Worm (Caenorhabditis elegans) whole organism, L3 larva: ENCODE measurements around the gene snb-7.

Experiments
- R02D3.7 ChIP-seq: fragments of 150-350 bp; optimal IDR thresholded peaks from 2 replicates; lab custom pipeline; 2014; ENCODE audit warnings: missing biosample characterization, missing genetic modification characterization
- ZK546.5 ChIP-seq: sonication (generic microtip); optimal IDR thresholded peaks from 2 replicates; lab custom pipeline; 2017; ENCODE audit warnings: missing biosample characterization, missing genetic modification characterization
- ceh-28 ChIP-seq: fragments of 150-350 bp; optimal IDR thresholded peaks from 2 replicates; lab custom pipeline; 2014; ENCODE audit warnings: missing biosample characterization, missing genetic modification reagents, missing genetic modification characterization
- ceh-9 ChIP-seq: sonication (generic microtip); optimal IDR thresholded peaks from 2 replicates; lab custom pipeline; 2018; ENCODE audit warnings: missing biosample characterization, missing genetic modification characterization
- daf-12 ChIP-seq: fragments of 150-350 bp; optimal IDR thresholded peaks from 2 replicates; lab custom pipeline; 2014; ENCODE audit warnings: missing biosample characterization, missing genetic modification reagents, missing genetic modification characterization
- egl-27 ChIP-seq: sonication (generic microtip); optimal IDR thresholded peaks from 4 replicates; lab custom pipeline; 2017; ENCODE audit warnings: missing biosample characterization, missing genetic modification reagents, missing genetic modification characterization
- egl-5 ChIP-seq: fragments of 150-350 bp; optimal IDR thresholded peaks from 2 replicates; lab custom pipeline; 2017; ENCODE audit warnings: missing biosample characterization, missing genetic modification reagents, missing genetic modification characterization, inconsistent platforms
- elt-1 ChIP-seq: fragments of 150-350 bp; optimal IDR thresholded peaks from 2 replicates; lab custom pipeline; 2014; ENCODE audit warnings: missing biosample characterization, missing genetic modification characterization
- elt-2 ChIP-seq: sonication (generic microtip); optimal IDR thresholded peaks from 2 replicates; lab custom pipeline; 2016; ENCODE audit warnings: missing genetic modification reagents, mild to moderate bottlenecking, missing genetic modification characterization, missing compliant biosample characterization
- elt-3 ChIP-seq, 3 experiments: fragments of 150-350 bp in 1 of 3; sonication (generic microtip) in 2 of 3; optimal IDR thresholded peaks; 2 replicates in 2 of 3; 4 replicates in 1 of 3; lab custom pipeline; 2014 to 2017; ENCODE audit warnings: missing biosample characterization in 3 of 3, missing genetic modification characterization in 3 of 3
- eor-1 ChIP-seq, 2 experiments: fragments of 150-350 bp; optimal IDR thresholded peaks; 2 replicates each; lab custom pipeline; 2014 to 2018; ENCODE audit warnings: missing biosample characterization in 2 of 2, missing genetic modification characterization in 2 of 2
- fkh-10 ChIP-seq: sonication (generic microtip); optimal IDR thresholded peaks from 2 replicates; lab custom pipeline; 2017; ENCODE audit warnings: missing biosample characterization, missing genetic modification reagents, missing genetic modification characterization
- fkh-2 ChIP-seq: fragments of 150-350 bp; optimal IDR thresholded peaks from 2 replicates; lab custom pipeline; 2014; ENCODE audit warnings: missing biosample characterization, missing genetic modification reagents, missing genetic modification characterization
- fos-1 ChIP-seq: fragments of 150-350 bp; optimal IDR thresholded peaks from 2 replicates; lab custom pipeline; 2014; ENCODE audit warnings: missing biosample characterization, missing genetic modification characterization
- hmg-11 ChIP-seq: sonication (generic microtip); optimal IDR thresholded peaks from 2 replicates; lab custom pipeline; 2016; ENCODE audit warnings: missing genetic modification characterization, missing compliant biosample characterization
- jun-1 ChIP-seq: fragments of 150-350 bp; optimal IDR thresholded peaks from 2 replicates; lab custom pipeline; 2014; ENCODE audit warnings: missing biosample characterization, missing genetic modification reagents, missing genetic modification characterization
- lin-39 ChIP-seq: fragments of 150-350 bp; optimal IDR thresholded peaks from 2 replicates; lab custom pipeline; 2018; ENCODE audit warnings: missing biosample characterization, missing genetic modification reagents, missing genetic modification characterization
- lsy-12 ChIP-seq: sonication (generic microtip); optimal IDR thresholded peaks from 2 replicates; lab custom pipeline; 2016; ENCODE audit warnings: mild to moderate bottlenecking, missing genetic modification characterization, missing compliant biosample characterization
- mdl-1 ChIP-seq: fragments of 150-350 bp; optimal IDR thresholded peaks from 2 replicates; lab custom pipeline; 2014; ENCODE audit warnings: missing biosample characterization, missing genetic modification characterization
- mml-1 ChIP-seq: fragments of 150-350 bp; sonication (generic microtip); optimal IDR thresholded peaks from 3 replicates; lab custom pipeline; 2014; ENCODE audit warnings: missing biosample characterization, missing genetic modification characterization
- nfya-1 ChIP-seq: sonication (generic microtip); optimal IDR thresholded peaks from 2 replicates; lab custom pipeline; 2017; ENCODE audit warnings: missing genetic modification characterization, mild to moderate bottlenecking, missing compliant biosample characterization, antibody characterized with exemption, moderate library complexity; ENCODE audit not compliant: insufficient read depth
- nhr-11 ChIP-seq: fragments of 150-350 bp; optimal IDR thresholded peaks from 2 replicates; lab custom pipeline; 2014; ENCODE audit warnings: missing biosample characterization, missing genetic modification characterization
- nhr-23 ChIP-seq: fragments of 150-350 bp; optimal IDR thresholded peaks from 2 replicates; lab custom pipeline; 2014; ENCODE audit warnings: missing biosample characterization, missing genetic modification reagents, missing genetic modification characterization
- nhr-237 ChIP-seq: fragments of 150-350 bp; optimal IDR thresholded peaks from 2 replicates; lab custom pipeline; 2014; ENCODE audit warnings: missing biosample characterization, missing genetic modification characterization
- nhr-28 ChIP-seq: fragments of 150-350 bp; optimal IDR thresholded peaks from 2 replicates; lab custom pipeline; 2014; ENCODE audit warnings: missing biosample characterization, missing genetic modification characterization
- nhr-43 ChIP-seq: sonication (generic microtip); optimal IDR thresholded peaks from 2 replicates; lab custom pipeline; 2016; ENCODE audit warnings: mild to moderate bottlenecking, missing genetic modification characterization, missing compliant biosample characterization; ENCODE audit not compliant: poor library complexity, severe bottlenecking
- nhr-67 ChIP-seq: fragments of 150-350 bp; optimal IDR thresholded peaks from 2 replicates; lab custom pipeline; 2014; ENCODE audit warnings: missing biosample characterization, missing genetic modification characterization
- nhr-77 ChIP-seq: fragments of 150-350 bp; optimal IDR thresholded peaks from 2 replicates; lab custom pipeline; 2014; ENCODE audit warnings: missing biosample characterization, missing genetic modification characterization
- pha-4 ChIP-seq: fragments of 150-350 bp; optimal IDR thresholded peaks from 2 replicates; lab custom pipeline; 2014; ENCODE audit warnings: missing biosample characterization, missing genetic modification reagents, missing genetic modification characterization
- pqm-1 ChIP-seq: fragments of 150-350 bp; optimal IDR thresholded peaks from 2 replicates; lab custom pipeline; 2017; ENCODE audit warnings: missing biosample characterization, missing genetic modification characterization, inconsistent platforms
- sea-2 ChIP-seq: fragments of 150-350 bp; sonication (generic microtip); optimal IDR thresholded peaks from 4 replicates; lab custom pipeline; 2014; ENCODE audit warnings: missing biosample characterization, missing genetic modification reagents, missing genetic modification characterization
- skn-1 ChIP-seq: fragments of 150-350 bp; optimal IDR thresholded peaks from 2 replicates; lab custom pipeline; 2014; ENCODE audit warnings: missing biosample characterization, missing genetic modification characterization
- snpc-4 ChIP-seq: fragments of 150-350 bp; optimal IDR thresholded peaks from 2 replicates; lab custom pipeline; 2014; ENCODE audit warnings: missing biosample characterization, missing genetic modification characterization
- tbx-2 ChIP-seq: sonication (generic microtip); optimal IDR thresholded peaks from 2 replicates; lab custom pipeline; 2016; ENCODE audit warnings: mild to moderate bottlenecking, missing genetic modification characterization, missing compliant biosample characterization
- unc-39 ChIP-seq: sonication (generic microtip); optimal IDR thresholded peaks from 4 replicates; lab custom pipeline; 2017; ENCODE audit warnings: missing biosample characterization, missing genetic modification characterization
- unc-62 ChIP-seq: fragments of 150-350 bp; sonication (generic microtip); optimal IDR thresholded peaks from 4 replicates; lab custom pipeline; 2014; ENCODE audit warnings: missing biosample characterization, missing genetic modification reagents, missing genetic modification characterization
- ztf-4 ChIP-seq: fragments of 150-350 bp; optimal IDR thresholded peaks from 2 replicates; lab custom pipeline; 2014; ENCODE audit warnings: missing biosample characterization, missing genetic modification characterization

Gene snb-7

DNA sequence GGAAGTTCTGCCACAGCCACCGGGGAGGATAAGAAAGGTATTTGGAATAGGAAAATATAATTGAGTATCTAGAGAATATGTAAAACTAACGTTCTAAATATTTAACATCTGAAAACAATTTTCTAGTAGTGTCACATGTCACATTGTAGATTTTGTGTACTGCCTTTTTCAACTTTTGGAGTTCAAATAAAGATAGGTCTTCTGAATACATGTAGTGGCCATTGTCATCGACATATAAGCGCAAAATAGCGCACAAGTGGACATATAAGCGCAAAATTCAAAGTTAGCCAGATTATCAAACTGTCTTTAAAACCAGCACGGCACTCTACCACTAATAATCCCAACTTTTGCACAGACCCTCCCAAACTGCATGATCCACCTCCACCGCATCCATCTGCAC lies 13.6 kb downstream of the snb-7 start:
- TF ChIP-seq nhr-77 (tag; lab: Kevin White, UChicago) (no peak), nhr-67 (tag; lab: Kevin White, UChicago) (no peak), skn-1 (tag; lab: Kevin White, UChicago) (no peak), nhr-11 (tag; lab: Kevin White, UChicago) (no peak), unc-62 (GFP tag; lab: Kevin White, UChicago) (no peak), mdl-1 (tag; lab: Kevin White, UChicago) (no peak), fkh-2 (tag; lab: Kevin White, UChicago) (no peak), hmg-11 (tag; lab: Kevin White, UChicago) (no peak), ceh-28 (no peak), egl-5 (no peak), ceh-9 (tag; lab: Kevin White, UChicago) (no peak), lsy-12 (tag; lab: Kevin White, UChicago) (no peak), nhr-28 (no peak), R02D3.7 (no peak), nhr-43 (tag; lab: Kevin White, UChicago) (no peak), elt-1 (tag; lab: Kevin White, UChicago) (no peak), fos-1 (tag; lab: Kevin White, UChicago) (no peak), elt-3 (tag; optimal IDR thresholded peaks at IDR 0.05; lab: Kevin White, UChicago) (no peak), fkh-10 (no peak)

DNA sequence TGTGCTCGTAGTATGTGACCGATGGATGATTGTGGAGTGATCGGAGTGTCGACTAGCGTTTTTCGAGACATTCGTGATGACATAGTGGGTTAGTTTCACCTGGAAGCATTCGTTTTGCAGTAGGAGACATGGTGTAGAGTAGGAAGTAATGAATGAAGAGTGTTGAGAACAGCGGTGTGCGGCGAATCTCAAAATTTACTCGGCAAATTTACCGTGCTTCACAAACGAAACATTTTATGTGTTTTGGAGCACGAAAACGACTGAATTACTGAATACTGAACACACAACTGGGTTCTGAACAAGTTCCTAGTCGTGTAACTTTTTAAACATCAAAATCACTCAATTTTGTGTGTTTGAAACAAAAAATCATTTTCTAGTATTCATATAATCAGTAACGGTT lies 20.4 kb downstream of the snb-7 start, which contains the start of gene K08E7.6:
Gene K08E7.6 (minus strand): TSS at position 101 of the 400 bp plus-strand sequence.
- TF ChIP-seq nhr-28 (no peak), nhr-43 (tag; lab: Kevin White, UChicago) (no peak), sea-2 (GFP tag; lab: Kevin White, UChicago) (no peak), mdl-1 (tag; lab: Kevin White, UChicago) (no peak), lin-39 (tag; lab: Kevin White, UChicago) (no peak), elt-3 (tag; optimal IDR thresholded peaks at IDR 0.05; lab: Kevin White, UChicago) (no peak), jun-1 (tag; lab: Kevin White, UChicago) (no peak), eor-1 (tag; optimal IDR thresholded peaks at IDR 0.05; lab: Kevin White, UChicago) (no peak), nhr-67 (tag; lab: Kevin White, UChicago) (no peak), pqm-1 (no peak), fkh-10 (no peak), egl-27 (tag; lab: Kevin White, UChicago) (no peak), lsy-12 (tag; lab: Kevin White, UChicago) (no peak), fos-1 (tag; lab: Kevin White, UChicago) (no peak), R02D3.7 (no peak), mml-1 (tag; lab: Kevin White, UChicago) (no peak), egl-5 (no peak), nhr-237 (tag; lab: Kevin White, UChicago) (no peak), ZK546.5 (tag; lab: Kevin White, UChicago) (no peak), pha-4 (tag; lab: Kevin White, UChicago) (no peak)
- TF ChIP-seq, all 47 proteins: peak for 0

DNA sequence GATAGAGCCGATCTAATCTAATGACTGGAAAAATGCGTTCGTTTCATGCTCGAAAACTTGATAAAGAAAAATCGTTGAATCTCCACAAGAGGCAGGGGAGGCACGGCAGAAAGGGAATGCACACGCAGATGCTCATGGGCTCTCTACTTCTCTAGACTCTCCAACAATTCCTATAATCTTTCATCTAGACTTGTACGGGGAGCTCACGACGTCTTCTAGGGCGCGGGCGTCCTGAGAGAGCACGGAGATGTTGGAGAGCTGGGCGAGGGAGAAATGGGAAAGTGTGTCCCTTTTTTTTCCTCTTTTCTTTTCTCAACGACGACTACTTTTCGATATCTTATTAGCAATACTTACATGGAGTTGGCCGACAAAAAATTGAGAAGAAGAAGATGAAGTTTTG lies 22.5 kb downstream of the snb-7 start:
- no peak for TF ChIP-seq snpc-4 (tag; lab: Kevin White, UChicago)
- TF ChIP-seq fkh-10: peak; percentile 23
- TF ChIP-seq ztf-4 (tag; lab: Kevin White, UChicago): no peak
- no peak for TF ChIP-seq R02D3.7
- no peak for TF ChIP-seq nfya-1 (tag; lab: Kevin White, UChicago)
- TF ChIP-seq elt-2: no peak
- no peak for TF ChIP-seq tbx-2
- peak; percentile 52 for TF ChIP-seq lin-39 (tag; lab: Kevin White, UChicago)

DNA sequence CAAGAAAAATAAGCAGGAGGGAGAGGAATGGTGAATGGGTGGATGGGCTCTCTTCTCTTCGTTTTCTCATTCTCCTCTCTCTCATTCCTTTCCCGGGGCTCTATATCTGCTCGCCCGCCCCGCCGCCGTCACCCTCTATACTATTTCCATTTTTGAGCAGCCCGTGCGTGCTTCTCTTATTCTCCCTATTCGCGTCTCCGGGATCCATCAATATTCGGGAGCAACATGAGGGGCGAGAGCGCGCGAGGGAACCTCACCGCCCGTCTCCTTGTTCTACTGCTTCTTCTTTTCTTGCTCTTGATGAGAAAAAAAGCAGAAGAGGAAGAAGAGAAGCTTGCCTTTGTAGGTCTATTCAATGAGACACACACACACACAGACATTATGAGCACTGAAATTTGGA lies 23.5 kb downstream of the snb-7 start:
- TF ChIP-seq lin-39 (tag; lab: Kevin White, UChicago) (peak; percentile 76), mml-1 (tag; lab: Kevin White, UChicago) (no peak), nfya-1 (tag; lab: Kevin White, UChicago) (peak; percentile 32), elt-3 (tag; optimal IDR thresholded peaks at IDR 0.05; lab: Kevin White, UChicago) (no peak), fkh-10 (peak; percentile 59), elt-1 (tag; lab: Kevin White, UChicago) (no peak), unc-39 (tag; lab: Kevin White, UChicago) (no peak), daf-12 (tag; lab: Kevin White, UChicago) (no peak), skn-1 (tag; lab: Kevin White, UChicago) (no peak), nhr-43 (tag; lab: Kevin White, UChicago) (no peak), egl-27 (tag; lab: Kevin White, UChicago) (no peak), nhr-23 (tag; lab: Kevin White, UChicago) (no peak)
